Fruit fly (Drosophila melanogaster): Measurements from ENCODE around the gene fy.

The fy gene

DNA sequence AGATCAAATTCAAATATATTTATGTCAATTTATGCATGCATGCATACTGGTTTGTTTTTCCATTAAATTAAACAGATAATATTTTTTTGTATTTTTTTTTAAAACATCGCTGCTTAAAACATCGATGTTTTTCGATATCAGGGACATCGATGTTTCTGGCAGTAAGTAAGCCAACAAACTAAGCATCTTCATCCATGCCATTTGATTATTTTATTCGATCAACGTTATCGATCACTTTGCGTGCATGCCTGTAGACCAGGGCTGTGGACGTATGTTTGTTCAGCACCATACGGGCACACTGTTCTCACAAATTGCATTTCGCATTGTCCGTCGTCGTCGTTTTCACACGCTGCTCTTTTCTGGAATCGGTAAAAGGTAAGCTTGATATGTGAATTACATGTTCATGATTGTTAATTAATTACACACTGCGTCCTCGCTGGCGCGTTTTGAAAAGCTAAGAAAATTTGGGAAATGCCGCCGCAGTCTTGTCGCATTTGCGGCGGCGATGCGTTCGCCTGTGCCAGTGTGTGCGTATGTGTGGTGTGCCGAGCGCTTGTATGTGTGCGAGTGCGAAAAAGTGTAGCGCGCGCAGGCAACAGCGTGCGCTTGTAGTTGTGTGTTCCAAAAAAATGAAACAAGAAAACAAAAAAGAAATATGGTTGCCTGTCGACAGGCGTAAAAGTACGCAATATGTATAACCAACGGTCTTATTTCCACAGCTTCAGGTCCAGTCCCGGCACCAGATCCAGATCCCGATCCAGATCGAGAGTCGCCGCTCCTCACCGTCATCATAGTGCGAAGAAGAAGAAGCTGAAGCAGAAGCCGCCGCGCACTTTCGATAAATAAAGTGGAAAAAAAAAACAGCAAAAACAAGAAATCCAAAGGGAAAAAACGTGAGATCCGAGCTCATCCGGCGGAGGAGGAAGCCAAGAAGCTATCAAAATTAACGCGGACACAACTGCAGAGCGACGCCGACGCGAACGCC, 498 bp upstream of the fy start, which contains the start of gene emb (continued):
- no peak for TF ChIP-seq tap (tag; optimal IDR thresholded peaks at IDR 0.05)
- no peak for TF ChIP-seq CG16779 (GFP tag; IDR thresholded peaks at IDR 0.05)
- TF ChIP-seq CG17912 (GFP tag; optimal IDR thresholded peaks at IDR 0.05): no peak
- TF ChIP-seq psq (GFP tag; optimal IDR thresholded peaks at IDR 0.05): peak; percentile 19
- peak; percentile 93 for TF ChIP-seq zen2 (GFP tag; IDR thresholded peaks at IDR 0.05; ENCODE audit: partially characterized antibody)
- peak; percentile 99 for TF ChIP-seq CG14860 (GFP tag; IDR thresholded peaks at IDR 0.05; ENCODE audit: partially characterized antibody)
- no peak for TF ChIP-seq Dip3 (GFP tag; optimal IDR thresholded peaks at IDR 0.05)
- no peak for TF ChIP-seq ash1 (GFP tag; optimal IDR thresholded peaks at IDR 0.05)
- TF ChIP-seq grn (GFP tag; optimal IDR thresholded peaks at IDR 0.05): no peak
- TF ChIP-seq kah (GFP tag; optimal IDR thresholded peaks at IDR 0.05): peak; percentile 27
- TF ChIP-seq CG1602 (GFP tag; optimal IDR thresholded peaks at IDR 0.05): peak; percentile 33
- peak; percentile 25 for TF ChIP-seq CG9876 (GFP tag; optimal IDR thresholded peaks at IDR 0.05)
- TF ChIP-seq Taf1 (GFP tag; IDR thresholded peaks at IDR 0.05): 0 out of 2 replicates have a peak, but pooled peaks have one; percentile 24
- TF ChIP-seq CG4820 (GFP tag; optimal IDR thresholded peaks at IDR 0.05): peak; percentile 48
- TF ChIP-seq Dbx (GFP tag; IDR thresholded peaks at IDR 0.05): 0 out of 3 replicates have a peak, but pooled peaks have one; percentile 57
- TF ChIP-seq z (GFP tag; IDR thresholded peaks at IDR 0.05): no peak
- TF ChIP-seq CG11695 (GFP tag; IDR thresholded peaks at IDR 0.05): no peak
- TF ChIP-seq CG18011 (GFP tag; optimal IDR thresholded peaks at IDR 0.05): no peak
- no peak for TF ChIP-seq Oli (tag; optimal IDR thresholded peaks at IDR 0.05)
- TF ChIP-seq sob (GFP tag; IDR thresholded peaks at IDR 0.05): peak; percentile 57; the same call in 1 of the 2 replicates
- TF ChIP-seq chif (GFP tag; optimal IDR thresholded peaks at IDR 0.05): peak; percentile 47 to 52
- peak; percentile 4 for TF ChIP-seq CG8388 (GFP tag; optimal IDR thresholded peaks at IDR 0.05)
- peak; percentile 62 for TF ChIP-seq CG9932 (GFP tag; IDR thresholded peaks at IDR 0.05)
- no peak for TF ChIP-seq GATAe (GFP tag; conservative IDR thresholded peaks at IDR 0.05)
- TF ChIP-seq gcm (GFP tag; optimal IDR thresholded peaks at IDR 0.05): no peak
- TF ChIP-seq CG10321 (GFP tag; IDR thresholded peaks at IDR 0.05): no peak
- peak; percentile 90 for TF ChIP-seq HmgD (GFP tag; optimal IDR thresholded peaks at IDR 0.05)
- peak; percentile 2 for TF ChIP-seq slou (GFP tag; optimal IDR thresholded peaks at IDR 0.05)
- no peak for TF ChIP-seq CG12299 (tag; optimal IDR thresholded peaks at IDR 0.05)
- peak; percentile 71 for TF ChIP-seq CG17829 (tag; optimal IDR thresholded peaks at IDR 0.05)
- TF ChIP-seq Hr3 (GFP tag; optimal IDR thresholded peaks at IDR 0.05): peak; percentile 43
- peak; percentile 2 for TF ChIP-seq fd64A (GFP tag; optimal IDR thresholded peaks at IDR 0.05)
- TF ChIP-seq pum (GFP tag; optimal IDR thresholded peaks at IDR 0.05): peak; percentile 21
- peak; percentile 66; the same call in 2 of the 3 replicates for TF ChIP-seq CG17361 (GFP tag; IDR thresholded peaks at IDR 0.05)
- TF ChIP-seq dati (GFP tag; IDR thresholded peaks at IDR 0.05): no peak
- peak; percentile 97 for TF ChIP-seq pzg (GFP tag; optimal IDR thresholded peaks at IDR 0.05)
- no peak for TF ChIP-seq gt (GFP tag; IDR thresholded peaks at IDR 0.05)
- no peak for TF ChIP-seq danr (GFP tag; IDR thresholded peaks at IDR 0.05)
- peak; percentile 69 for TF ChIP-seq gfzf (GFP tag; optimal IDR thresholded peaks at IDR 0.05)
- TF ChIP-seq hkb (optimal IDR thresholded peaks at IDR 0.05): no peak
- TF ChIP-seq hkb (GFP tag; IDR thresholded peaks at IDR 0.05): no peak
- TF ChIP-seq Ada2b (GFP tag; IDR thresholded peaks at IDR 0.05): no peak
- TF ChIP-seq CG10979 (tag; optimal IDR thresholded peaks at IDR 0.05): peak; percentile 11
- peak; percentile 14 for TF ChIP-seq Bteb2 (GFP tag; optimal IDR thresholded peaks at IDR 0.05)
- peak; percentile 89 for TF ChIP-seq CG33213 (GFP tag; optimal IDR thresholded peaks at IDR 0.05)
- peak; percentile 37; the same call in 1 of the 2 replicates for TF ChIP-seq CG11247 (GFP tag; IDR thresholded peaks at IDR 0.05)
- peak; percentile 88 for TF ChIP-seq sens (GFP tag)
- no peak for TF ChIP-seq CG2678 (tag; optimal IDR thresholded peaks at IDR 0.05)
- peak; percentile 42 for TF ChIP-seq CG18262 (tag; optimal IDR thresholded peaks at IDR 0.05)
